Fruit fly (Drosophila melanogaster) whole organism, embryonic: ENCODE measurements around the gene CG14339.
A peak's percentile ranks its signal among the peaks of the same experiment; 100 is the strongest.

Experiments
- Adf1 ChIP-seq: fragments of 200-800 bp; sonication (Bioruptor generic); IDR thresholded peaks from 2 replicates; pipeline ENCODE4 v1.3.6; 2022; ENCODE audit warnings: missing biosample characterization, missing genetic modification characterization
- Atf3 ChIP-seq: fragments of 200-800 bp; sonication (Bioruptor generic); optimal IDR thresholded peaks from 3 replicates; lab custom pipeline; 2016; ENCODE audit warnings: missing biosample characterization, missing genetic modification characterization
- Bdp1 ChIP-seq: fragments of 200-800 bp; sonication (Bioruptor generic); optimal IDR thresholded peaks from 3 replicates; lab custom pipeline; 2016; ENCODE audit warnings: missing biosample characterization, missing genetic modification characterization
- CG10959 ChIP-seq: fragments of 200-800 bp; sonication (Bioruptor generic); IDR thresholded peaks from 2 replicates; pipeline ENCODE4 v1.3.6; 2022; ENCODE audit warnings: missing biosample characterization, missing genetic modification characterization
- CG12104 ChIP-seq: fragments of 200-800 bp; sonication (Bioruptor generic); optimal IDR thresholded peaks from 3 replicates; lab custom pipeline; 2016; ENCODE audit warnings: missing biosample characterization, missing genetic modification characterization
- CG12236 ChIP-seq: fragments of 200-800 bp; sonication (Bioruptor generic); optimal IDR thresholded peaks from 2 replicates; lab custom pipeline; 2016; ENCODE audit warnings: missing biosample characterization, missing genetic modification characterization
- CG1233 ChIP-seq: fragments of 200-800 bp; sonication (Bioruptor generic); optimal IDR thresholded peaks from 4 replicates; lab custom pipeline; 2018; ENCODE audit warnings: missing biosample characterization, mild to moderate bottlenecking, missing genetic modification characterization
- CG13775 ChIP-seq: fragments of 200-800 bp; sonication (Bioruptor generic); optimal IDR thresholded peaks from 3 replicates; lab custom pipeline; 2017; ENCODE audit warnings: missing biosample characterization, mild to moderate bottlenecking, missing genetic modification characterization
- CG14441 ChIP-seq: fragments of 200-800 bp; sonication (Bioruptor generic); IDR thresholded peaks from 2 replicates; pipeline ENCODE4 v1.3.6; 2022; ENCODE audit warnings: missing biosample characterization, missing genetic modification characterization
- CG14710 ChIP-seq: fragments of 200-800 bp; sonication (Bioruptor generic); optimal IDR thresholded peaks from 3 replicates; lab custom pipeline; 2019; ENCODE audit warnings: missing biosample characterization, mild to moderate bottlenecking, missing genetic modification characterization, moderate library complexity
- CG17186 ChIP-seq: fragments of 200-800 bp; sonication (Bioruptor generic); optimal IDR thresholded peaks from 3 replicates; lab custom pipeline; 2017; ENCODE audit warnings: missing biosample characterization, missing genetic modification reagents, missing genetic modification characterization
- CG1792 ChIP-seq: fragments of 200-800 bp; sonication (Bioruptor generic); optimal IDR thresholded peaks from 2 replicates; lab custom pipeline; 2016; ENCODE audit warnings: missing biosample characterization, missing genetic modification characterization
- CG34422 ChIP-seq: fragments of 200-800 bp; sonication (Bioruptor generic); IDR thresholded peaks from 3 replicates; pipeline ENCODE4 v1.3.6; 2022; ENCODE audit warnings: missing biosample characterization, missing genetic modification characterization
- CG4707 ChIP-seq: fragments of 200-800 bp; sonication (Bioruptor generic); optimal IDR thresholded peaks from 2 replicates; lab custom pipeline; 2018; ENCODE audit warnings: missing biosample characterization, mild to moderate bottlenecking, missing genetic modification characterization, moderate library complexity
- CG6175 ChIP-seq: fragments of 200-800 bp; sonication (Bioruptor generic); IDR thresholded peaks from 3 replicates; pipeline ENCODE4 v1.3.6; 2022; ENCODE audit warnings: missing biosample characterization, missing genetic modification characterization
- CG8478 ChIP-seq: fragments of >200 bp; optimal IDR thresholded peaks from 2 replicates; lab custom pipeline; 2018
- CG8924 ChIP-seq: fragments of 200-800 bp; optimal IDR thresholded peaks from 3 replicates; lab custom pipeline; 2019; ENCODE audit warnings: missing biosample characterization, mild to moderate bottlenecking, missing genetic modification characterization, moderate library complexity
- CG8944 ChIP-seq: fragments of 200-800 bp; sonication (Bioruptor generic); optimal IDR thresholded peaks from 3 replicates; lab custom pipeline; 2016; ENCODE audit warnings: missing biosample characterization, missing genetic modification characterization
- CG9797 ChIP-seq: fragments of 200-800 bp; sonication (Bioruptor generic); optimal IDR thresholded peaks from 3 replicates; lab custom pipeline; 2018; ENCODE audit warnings: missing biosample characterization, mild to moderate bottlenecking, missing genetic modification characterization
- E2f2 ChIP-seq: fragments of 200-800 bp; sonication (Bioruptor generic); IDR thresholded peaks from 2 replicates; pipeline ENCODE4 v1.3.6; 2022; ENCODE audit warnings: missing biosample characterization, missing genetic modification characterization
- Eip74EF ChIP-seq, 2 experiments: fragments of 200-800 bp in 1 of 2; fragments of >200 bp in 1 of 2; sonication (Bioruptor generic) in 1 of 2; optimal IDR thresholded peaks; 2 replicates each; lab custom pipeline; 2017 to 2019; ENCODE audit warnings: missing biosample characterization in 2 of 2, missing genetic modification characterization in 2 of 2, mild to moderate bottlenecking in 1 of 2, moderate library complexity in 1 of 2
- Elba2 ChIP-seq: fragments of 200-800 bp; sonication (Bioruptor generic); optimal IDR thresholded peaks from 3 replicates; lab custom pipeline; 2016; ENCODE audit warnings: missing biosample characterization, missing genetic modification characterization
- Ets65A ChIP-seq: fragments of 200-800 bp; sonication (Bioruptor generic); peaks from one replicate; lab custom pipeline; 2016; ENCODE audit warnings: missing biosample characterization, missing genetic modification characterization
- HHEX ChIP-seq: fragments of 200-800 bp; sonication (Bioruptor generic); optimal IDR thresholded peaks from 3 replicates; lab custom pipeline; 2017; ENCODE audit warnings: missing biosample characterization, mild to moderate bottlenecking, missing genetic modification characterization, missing genetic modification reagents
- Hmx ChIP-seq: fragments of 200-800 bp; sonication (Bioruptor generic); optimal IDR thresholded peaks from 2 replicates; lab custom pipeline; 2016; ENCODE audit warnings: missing biosample characterization, missing genetic modification characterization
- Lpt ChIP-seq: fragments of >200 bp; optimal IDR thresholded peaks from 2 replicates; lab custom pipeline; 2018; ENCODE audit warnings: missing biosample characterization, missing genetic modification characterization
- Max ChIP-seq: fragments of 200-800 bp; sonication (Bioruptor generic); optimal IDR thresholded peaks from 2 replicates; lab custom pipeline; 2016; ENCODE audit warnings: missing biosample characterization, mild to moderate bottlenecking, missing genetic modification characterization
- Opbp ChIP-seq: fragments of 200-800 bp; sonication (Bioruptor generic); IDR thresholded peaks from 3 replicates; pipeline ENCODE4 v1.3.6; 2022; ENCODE audit warnings: missing biosample characterization, missing genetic modification characterization; ENCODE audit not compliant: partially characterized antibody
- Poxn ChIP-seq: fragments of 200-800 bp; sonication (Bioruptor generic); IDR thresholded peaks from 2 replicates; pipeline ENCODE4 v1.3.6; 2022; ENCODE audit warnings: missing biosample characterization, missing genetic modification characterization
- Tbp ChIP-seq: fragments of >200 bp; optimal IDR thresholded peaks from 2 replicates; lab custom pipeline; 2018; ENCODE audit warnings: missing biosample characterization, missing genetic modification characterization
- abd-A ChIP-seq: fragments of 200-800 bp; sonication (Bioruptor generic); optimal IDR thresholded peaks from 3 replicates; lab custom pipeline; 2019; ENCODE audit warnings: missing biosample characterization, mild to moderate bottlenecking, missing genetic modification characterization, moderate library complexity
- ap ChIP-seq: fragments of 200-800 bp; sonication (Bioruptor generic); IDR thresholded peaks from 2 replicates; pipeline ENCODE4 v1.3.6; 2022; ENCODE audit warnings: missing biosample characterization, missing genetic modification characterization
- br ChIP-seq: fragments of >200 bp; optimal IDR thresholded peaks from 2 replicates; lab custom pipeline; 2017
- cas ChIP-seq: fragments of 200-800 bp; sonication (Bioruptor generic); IDR thresholded peaks from 2 replicates; pipeline ENCODE4 v1.3.6; 2022; ENCODE audit warnings: missing biosample characterization, missing genetic modification characterization
- chn ChIP-seq: fragments of 200-800 bp; sonication (Bioruptor generic); optimal IDR thresholded peaks from 2 replicates; lab custom pipeline; 2016; ENCODE audit warnings: missing biosample characterization, missing genetic modification characterization
- crc ChIP-seq: fragments of 200-800 bp; sonication (Bioruptor generic); optimal IDR thresholded peaks from 2 replicates; lab custom pipeline; 2016; ENCODE audit warnings: missing biosample characterization, missing genetic modification characterization
- ems ChIP-seq: fragments of 200-800 bp; sonication (Bioruptor generic); optimal IDR thresholded peaks from 3 replicates; lab custom pipeline; 2016; ENCODE audit warnings: missing biosample characterization, missing genetic modification characterization
- grn ChIP-seq: fragments of 200-800 bp; sonication (Bioruptor generic); optimal IDR thresholded peaks from 3 replicates; lab custom pipeline; 2017; ENCODE audit warnings: missing biosample characterization, missing genetic modification characterization
- hb ChIP-seq: fragments of 200-800 bp; sonication (Bioruptor generic); IDR thresholded peaks from 3 replicates; pipeline ENCODE4 v1.3.6; 2022; ENCODE audit warnings: missing biosample characterization, missing genetic modification characterization; ENCODE audit not compliant: partially characterized antibody
- ind ChIP-seq: fragments of 200-800 bp; sonication (Bioruptor generic); optimal IDR thresholded peaks from 3 replicates; lab custom pipeline; 2016; ENCODE audit warnings: missing biosample characterization, missing genetic modification characterization
- inv ChIP-seq: fragments of 200-800 bp; sonication (Bioruptor generic); IDR thresholded peaks from 2 replicates; pipeline ENCODE4 v1.3.6; 2022; ENCODE audit warnings: missing biosample characterization, missing genetic modification characterization; ENCODE audit not compliant: partially characterized antibody
- jigr1 ChIP-seq: fragments of 200-800 bp; sonication (Bioruptor generic); IDR thresholded peaks from 3 replicates; pipeline ENCODE4 v1.3.6; 2022; ENCODE audit warnings: missing biosample characterization, missing genetic modification characterization
- nom ChIP-seq: fragments of 200-800 bp; sonication (Bioruptor generic); optimal IDR thresholded peaks from 2 replicates; lab custom pipeline; 2017; ENCODE audit warnings: missing biosample characterization, missing genetic modification characterization, mild to moderate bottlenecking, moderate library complexity, missing genetic modification reagents
- onecut ChIP-seq: fragments of 200-800 bp; sonication (Bioruptor generic); IDR thresholded peaks from 2 replicates; pipeline ENCODE4 v1.3.6; 2022; ENCODE audit warnings: missing biosample characterization, missing genetic modification characterization
- pum ChIP-seq: fragments of 200-800 bp; sonication (Bioruptor generic); optimal IDR thresholded peaks from 2 replicates; lab custom pipeline; 2016; ENCODE audit warnings: missing biosample characterization, missing genetic modification characterization
- repo ChIP-seq: fragments of 200-800 bp; sonication (Bioruptor generic); optimal IDR thresholded peaks from 2 replicates; lab custom pipeline; 2016; ENCODE audit warnings: missing biosample characterization, missing genetic modification characterization
- scrt ChIP-seq: fragments of 200-800 bp; sonication (Bioruptor generic); optimal IDR thresholded peaks from 2 replicates; lab custom pipeline; 2018; ENCODE audit warnings: missing biosample characterization, mild to moderate bottlenecking, missing genetic modification characterization, moderate library complexity
- seq ChIP-seq: fragments of 200-800 bp; sonication (Bioruptor generic); IDR thresholded peaks from 2 replicates; pipeline ENCODE4 v1.3.6; 2022; ENCODE audit warnings: missing biosample characterization, missing genetic modification characterization
- tin ChIP-seq: fragments of 200-800 bp; sonication (Bioruptor generic); optimal IDR thresholded peaks from 3 replicates; lab custom pipeline; 2016; ENCODE audit warnings: missing biosample characterization, missing genetic modification characterization
- tio ChIP-seq: fragments of 200-800 bp; sonication (Bioruptor generic); optimal IDR thresholded peaks from 2 replicates; lab custom pipeline; 2017; ENCODE audit warnings: missing biosample characterization, missing genetic modification characterization, inconsistent platforms
- wor ChIP-seq: fragments of 200-800 bp; sonication (Bioruptor generic); IDR thresholded peaks from 2 replicates; pipeline ENCODE4 v1.3.6; 2022; ENCODE audit warnings: missing biosample characterization, missing genetic modification characterization
- zfh2 ChIP-seq: fragments of 200-800 bp; sonication (Bioruptor generic); optimal IDR thresholded peaks from 2 replicates; lab custom pipeline; 2016; ENCODE audit warnings: missing biosample characterization, missing genetic modification characterization

CG14339 gene

dm6 chr2L:1108029-1108688 is at the start of gene CG14339, which contains the start of gene PolrMT (continued):
- TF ChIP-seq CG6175 (GFP tag; lab: Robert Waterston, UW) (no peak), seq (no peak), CG8478 (lab: Kevin White, UChicago) (no peak), Bdp1 (GFP tag; lab: Kevin White, UChicago) (no peak), wor (GFP tag; lab: Robert Waterston, UW) (no peak), CG17186 (GFP tag; lab: Kevin White, UChicago) (no peak), Eip74EF (GFP tag; optimal IDR thresholded peaks at IDR 0.05; lab: Kevin White, UChicago) (no peak), repo (GFP tag; lab: Kevin White, UChicago) (peak; percentile 41), crc (GFP tag; lab: Kevin White, UChicago) (no peak), pum (GFP tag; lab: Kevin White, UChicago) (peak; percentile 33), ind (GFP tag; lab: Kevin White, UChicago) (no peak), Max (peak; percentile 85), CG8924 (tag; lab: Kevin White, UChicago) (no peak), Elba2 (GFP tag; lab: Kevin White, UChicago) (peak; percentile 95), grn (GFP tag; lab: Kevin White, UChicago) (no peak), zfh2 (GFP tag; lab: Kevin White, UChicago) (peak; percentile 1), E2f2 (GFP tag; lab: Robert Waterston, UW) (peak; percentile 59), CG9797 (GFP tag; lab: Kevin White, UChicago) (peak; percentile 40), CG13775 (GFP tag; lab: Kevin White, UChicago) (peak; percentile 34), HHEX (GFP tag; lab: Kevin White, UChicago) (no peak), CG12104 (GFP tag; lab: Kevin White, UChicago) (no peak), CG34422 (GFP tag; lab: Robert Waterston, UW) (peak; percentile 92), Atf3 (GFP tag; lab: Kevin White, UChicago) (no peak), nom (GFP tag; lab: Kevin White, UChicago) (no peak), scrt (no peak), CG8944 (peak; percentile 52), ap (no peak), Opbp (GFP tag; lab: Robert Waterston, UW) (peak; percentile 12; the same call in 1 of the 3 replicates), Hmx (GFP tag; lab: Kevin White, UChicago) (no peak), cas (GFP tag; lab: Robert Waterston, UW) (no peak), Poxn (GFP tag; lab: Robert Waterston, UW) (no peak), hb (no peak), tin (peak; percentile 54), onecut (GFP tag; lab: Robert Waterston, UW) (no peak), abd-A (tag; lab: Kevin White, UChicago) (no peak), tio (no peak), Adf1 (GFP tag; lab: Robert Waterston, UW) (peak; percentile 30), br (lab: Kevin White, UChicago) (no peak), CG1792 (GFP tag; lab: Kevin White, UChicago) (peak; percentile 1), inv (GFP tag; lab: Robert Waterston, UW) (no peak), CG12236 (GFP tag; lab: Kevin White, UChicago) (peak; percentile 30), CG14441 (no peak), Ets65A (peak; percentile 76), Lpt (GFP tag; lab: Kevin White, UChicago) (no peak), CG14710 (tag; lab: Kevin White, UChicago) (peak; percentile 51), Tbp (GFP tag; lab: Kevin White, UChicago) (no peak), CG1233 (GFP tag; lab: Kevin White, UChicago) (no peak), CG10959 (no peak), jigr1 (no peak), ems (GFP tag; lab: Kevin White, UChicago) (peak; percentile 46), chn (GFP tag; lab: Kevin White, UChicago) (peak; percentile 74), CG4707 (GFP tag; lab: Kevin White, UChicago) (no peak)
